Worm (Caenorhabditis elegans): ENCODE data around the gene F45D3.1.
A peak's percentile ranks its signal among the peaks of the same experiment; 100 is the strongest.

Gene F45D3.1

ce11 chrV:12491070-12491643 lies 35.7 kb upstream of the F45D3.1 start:
- TF ChIP-seq ceh-39 (tag; optimal IDR thresholded peaks at IDR 0.05) (no peak), bed-3 (GFP tag; optimal IDR thresholded peaks at IDR 0.05) (no peak), nhr-237 (tag; optimal IDR thresholded peaks at IDR 0.05) (no peak), mab-5 (tag; optimal IDR thresholded peaks at IDR 0.05) (no peak), elt-3 (tag; optimal IDR thresholded peaks at IDR 0.05) (no peak), pha-4 (tag; optimal IDR thresholded peaks at IDR 0.05) (no peak), elt-1 (tag; optimal IDR thresholded peaks at IDR 0.05; ENCODE audit: borderline replicate concordance, insufficient read depth) (no peak), nhr-12 (tag; optimal IDR thresholded peaks at IDR 0.05) (no peak), M03D4.4 (tag; optimal IDR thresholded peaks at IDR 0.05) (no peak), hlh-1 (tag; optimal IDR thresholded peaks at IDR 0.05) (no peak), nhr-28 (tag; optimal IDR thresholded peaks at IDR 0.05) (no peak), sem-2 (GFP tag; optimal IDR thresholded peaks at IDR 0.05) (no peak), sptf-1 (tag; optimal IDR thresholded peaks at IDR 0.05) (no peak)

ce11 chrV:12494522-12494921 lies 32.3 kb upstream of the F45D3.1 start, which contains the start of gene mrps-11:
Gene mrps-11 (minus strand): TSS chrV:12494622.
- no peak for TF ChIP-seq unc-120 (tag; optimal IDR thresholded peaks at IDR 0.05; ENCODE audit: poor library complexity, severe bottlenecking)
- TF ChIP-seq mls-2 (tag; optimal IDR thresholded peaks at IDR 0.05) = no peak
- TF ChIP-seq unc-39 (tag; optimal IDR thresholded peaks at IDR 0.05) = no peak
- no peak for TF ChIP-seq nhr-2 (tag; optimal IDR thresholded peaks at IDR 0.05)
- no peak for TF ChIP-seq ham-2 (GFP tag; optimal IDR thresholded peaks at IDR 0.05)
- no peak for TF ChIP-seq zip-8 (tag; optimal IDR thresholded peaks at IDR 0.05)
- no peak for TF ChIP-seq lin-32 (GFP tag; optimal IDR thresholded peaks at IDR 0.05)
- TF ChIP-seq nhr-12 (tag; optimal IDR thresholded peaks at IDR 0.05) = no peak
- TF ChIP-seq unc-62 (GFP tag; optimal IDR thresholded peaks at IDR 0.05) = no peak
- no peak for TF ChIP-seq lsy-2 (tag; optimal IDR thresholded peaks at IDR 0.05)
- TF ChIP-seq blmp-1 (tag; optimal IDR thresholded peaks at IDR 0.05) = no peak
- no peak for TF ChIP-seq nhr-237 (tag; optimal IDR thresholded peaks at IDR 0.05)
- TF ChIP-seq elt-3 (tag; optimal IDR thresholded peaks at IDR 0.05) = no peak
- no peak for TF ChIP-seq mep-1 (tag; optimal IDR thresholded peaks at IDR 0.05)
- no peak for TF ChIP-seq ceh-83 (GFP tag; optimal IDR thresholded peaks at IDR 0.05)
- TF ChIP-seq hlh-1 (tag; optimal IDR thresholded peaks at IDR 0.05) = no peak
- TF ChIP-seq sem-2 (GFP tag; optimal IDR thresholded peaks at IDR 0.05) = no peak
- no peak for TF ChIP-seq ceh-39 (tag; optimal IDR thresholded peaks at IDR 0.05)
- TF ChIP-seq nhr-28 (tag; optimal IDR thresholded peaks at IDR 0.05) = no peak
- TF ChIP-seq drap-1 (GFP tag; optimal IDR thresholded peaks at IDR 0.05) = no peak

ce11 chrV:12497725-12498263 lies 29.1 kb upstream of the F45D3.1 start, which contains the start of the genes W04D2.4 and rbm-25:
Gene W04D2.4 (minus strand): TSS chrV:12497755.
Gene rbm-25 (plus strand): TSS chrV:12498213.
- TF ChIP-seq pha-4 (tag; optimal IDR thresholded peaks at IDR 0.05) (peak; percentile 70), nhr-12 (tag; optimal IDR thresholded peaks at IDR 0.05) (no peak), ceh-39 (tag; optimal IDR thresholded peaks at IDR 0.05) (peak; percentile 77), lsy-2 (tag; optimal IDR thresholded peaks at IDR 0.05) (peak; percentile 60), nhr-237 (tag; optimal IDR thresholded peaks at IDR 0.05) (peak; percentile 49), ces-1 (GFP tag; optimal IDR thresholded peaks at IDR 0.05) (peak; percentile 58), nhr-2 (tag; optimal IDR thresholded peaks at IDR 0.05) (peak; percentile 11), ceh-43 (GFP tag; optimal IDR thresholded peaks at IDR 0.05) (no peak), mep-1 (tag; optimal IDR thresholded peaks at IDR 0.05) (peak; percentile 70), lin-13 (tag; optimal IDR thresholded peaks at IDR 0.05) (peak; percentile 12)

- TF ChIP-seq snpc-4 (tag; optimal IDR thresholded peaks at IDR 0.05) (no peak), nhr-237 (tag; optimal IDR thresholded peaks at IDR 0.05) (no peak), nhr-12 (tag; optimal IDR thresholded peaks at IDR 0.05) (no peak), elt-1 (tag; optimal IDR thresholded peaks at IDR 0.05; ENCODE audit: borderline replicate concordance, insufficient read depth) (no peak), drap-1 (GFP tag; optimal IDR thresholded peaks at IDR 0.05) (no peak), ham-2 (GFP tag; optimal IDR thresholded peaks at IDR 0.05) (no peak), nhr-2 (tag; optimal IDR thresholded peaks at IDR 0.05) (no peak), cnd-1 (tag; optimal IDR thresholded peaks at IDR 0.05) (no peak), sptf-1 (tag; optimal IDR thresholded peaks at IDR 0.05) (no peak), mls-2 (tag; optimal IDR thresholded peaks at IDR 0.05) (no peak), unc-120 (tag; optimal IDR thresholded peaks at IDR 0.05; ENCODE audit: poor library complexity, severe bottlenecking) (no peak), M03D4.4 (tag; optimal IDR thresholded peaks at IDR 0.05) (no peak), sem-2 (GFP tag; optimal IDR thresholded peaks at IDR 0.05) (no peak), ztf-11 (tag; optimal IDR thresholded peaks at IDR 0.05) (no peak), mab-5 (tag; optimal IDR thresholded peaks at IDR 0.05) (no peak)
Observed at ce11 chrV:12503494-12503893, 23.4 kb upstream of the F45D3.1 start, which contains the start of gene T28H10.1. Gene T28H10.1 (plus strand): TSS chrV:12503794.

All from whole organism, mixed stage, embryonic.